Fruit fly (Drosophila melanogaster): ENCODE measurements around the gene CG5418.

DNA sequence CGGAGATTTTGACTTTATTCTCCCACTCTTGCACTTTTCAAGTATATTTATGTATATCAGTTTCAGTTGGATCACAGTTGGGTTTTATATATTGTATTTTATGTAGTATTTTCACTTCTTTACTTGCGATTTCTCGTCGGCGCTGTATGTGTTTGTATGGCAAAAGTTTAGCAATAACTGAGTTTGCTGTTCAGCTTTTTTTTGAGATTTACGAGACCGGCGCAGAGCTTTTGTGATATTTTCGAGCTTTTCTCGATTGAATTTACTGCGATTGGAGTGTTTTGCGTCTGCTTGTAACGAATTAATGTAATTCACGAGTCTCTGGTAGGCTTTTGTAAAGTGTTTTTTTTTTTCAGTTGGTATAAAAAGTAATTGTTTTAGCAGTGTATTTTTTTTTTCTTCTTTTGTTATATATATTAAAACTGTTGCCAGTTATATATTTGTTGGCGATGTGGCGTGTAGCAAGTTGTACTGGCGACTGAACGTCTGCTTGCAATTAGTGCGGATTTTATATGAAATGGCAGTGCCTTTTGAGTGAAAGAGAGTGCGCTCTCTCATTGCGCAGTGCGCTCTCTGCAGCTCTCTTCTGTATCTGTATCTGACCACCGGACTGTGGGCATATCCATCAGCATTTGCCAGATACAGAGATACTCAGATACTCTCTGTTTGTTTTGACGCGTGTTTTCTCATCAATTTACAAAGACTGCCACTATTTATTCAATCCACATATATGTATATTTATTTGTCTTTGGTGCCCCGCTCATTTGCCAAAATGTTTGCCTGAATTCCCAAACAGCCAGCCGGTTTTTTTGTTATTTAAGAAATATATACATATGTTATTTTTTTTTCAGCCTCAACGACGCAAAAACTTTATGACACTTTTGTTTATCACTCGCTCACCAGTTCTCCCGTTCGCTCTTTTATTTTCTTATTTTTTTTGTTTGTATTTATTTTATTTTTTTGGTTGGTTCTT lies 8.0 kb upstream of the CG5418 start:
- no peak for TF ChIP-seq Ravus (GFP tag; IDR thresholded peaks at IDR 0.05)
- peak; percentile 80; the same call in 1 of the 2 replicates for TF ChIP-seq Awh (GFP tag; IDR thresholded peaks at IDR 0.05)
- peak; percentile 48 for TF ChIP-seq ash1 (GFP tag; optimal IDR thresholded peaks at IDR 0.05)
- TF ChIP-seq bbx (GFP tag; IDR thresholded peaks at IDR 0.05; ENCODE audit: partially characterized antibody), result peak; percentile 57; the same call in 1 of the 2 replicates
- peak in 1 of 3 experiments; percentile 19 for TF ChIP-seq lola (GFP tag; optimal IDR thresholded peaks at IDR 0.05)
